Fruit fly (Drosophila melanogaster): ENCODE results near the gene CG7656.

- TF ChIP-seq Dll (optimal IDR thresholded peaks at IDR 0.05) (no peak), CG8478 (optimal IDR thresholded peaks at IDR 0.05) (no peak), pan (optimal IDR thresholded peaks at IDR 0.05) (no peak), usp (GFP tag; optimal IDR thresholded peaks at IDR 0.05) (no peak), psq (optimal IDR thresholded peaks at IDR 0.05) (no peak), EcR (GFP tag; optimal IDR thresholded peaks at IDR 0.05) (no peak)
These were observed 9.2 kb upstream of the CG7656 start for dm6 chr3L:15597037-15597785.

All from whole organism.